Worm (Caenorhabditis elegans): ENCODE results near the gene F37B12.1.

DNA sequence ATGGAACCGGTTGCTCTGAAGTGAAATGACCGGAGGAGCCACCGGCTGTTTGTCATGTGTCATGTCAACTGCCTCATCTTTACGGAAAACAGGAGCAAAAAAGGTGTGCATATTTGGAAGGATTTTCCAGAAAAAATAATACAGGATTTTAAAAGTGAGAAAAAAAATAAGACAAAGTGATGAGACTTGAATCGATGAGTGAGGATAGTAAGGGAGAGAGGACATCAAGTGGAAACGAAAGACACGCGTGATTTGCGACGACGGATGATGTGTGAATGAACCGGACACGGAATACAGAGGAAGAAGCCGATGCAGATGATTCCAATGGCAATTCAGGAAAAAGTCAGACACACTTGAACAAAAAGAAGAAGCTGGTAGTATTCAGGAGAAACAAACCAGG is 4.8 kb downstream of the F37B12.1 start:
- TF ChIP-seq nhr-28 (tag; optimal IDR thresholded peaks at IDR 0.05) (no peak), unc-39 (tag; optimal IDR thresholded peaks at IDR 0.05) (no peak), lsy-2 (tag; optimal IDR thresholded peaks at IDR 0.05) (no peak), nhr-2 (tag; optimal IDR thresholded peaks at IDR 0.05) (no peak), unc-62 (GFP tag; optimal IDR thresholded peaks at IDR 0.05) (no peak), drap-1 (GFP tag; optimal IDR thresholded peaks at IDR 0.05) (no peak), mab-5 (tag; optimal IDR thresholded peaks at IDR 0.05) (no peak)
